Worm (Caenorhabditis elegans) whole organism, L1 larva: ENCODE measurements around the gene sru-7.

Experiments used
- C16A3.4 ChIP-seq: fragments of 150-350 bp; optimal IDR thresholded peaks from 2 replicates; lab custom pipeline; 2014; ENCODE audit warnings: missing biosample characterization, missing genetic modification characterization
- aha-1 ChIP-seq: fragments of 150-350 bp; optimal IDR thresholded peaks from 2 replicates; lab custom pipeline; 2014; ENCODE audit warnings: missing biosample characterization, missing genetic modification characterization
- ama-1 ChIP-seq: fragments of 150-350 bp; optimal IDR thresholded peaks from 2 replicates; lab custom pipeline; 2014
- blmp-1 ChIP-seq: fragments of 150-350 bp; optimal IDR thresholded peaks from 2 replicates; lab custom pipeline; 2014; ENCODE audit warnings: missing biosample characterization, missing genetic modification characterization
- ceh-8 ChIP-seq: fragments of 200-800 bp; sonication (Bioruptor generic); optimal IDR thresholded peaks from 2 replicates; lab custom pipeline; 2018; ENCODE audit warnings: mild to moderate bottlenecking, missing genetic modification characterization, moderate library complexity, missing compliant biosample characterization
- ceh-88 ChIP-seq: fragments of 200-800 bp; sonication (Bioruptor generic); IDR thresholded peaks from 2 replicates; pipeline ENCODE4 v1.3.6; 2022; ENCODE audit warnings: missing genetic modification characterization, missing compliant biosample characterization
- dpl-1 ChIP-seq, 3 experiments: fragments of 150-350 bp in 2 of 3; sonication (generic microtip) in 1 of 3; optimal IDR thresholded peaks; 2 replicates each; lab custom pipeline; 2014 to 2017; ENCODE audit warnings: missing biosample characterization in 3 of 3, missing genetic modification characterization in 3 of 3, missing genetic modification reagents in 3 of 3
- efl-1 ChIP-seq, 4 experiments: fragments of 150-350 bp; optimal IDR thresholded peaks in 3 of 4; peaks in 1 of 4; 1 replicate in 1 of 4; 2 replicates in 3 of 4; lab custom pipeline; 2014; ENCODE audit warnings: missing biosample characterization in 2 of 4, missing genetic modification characterization in 2 of 4, missing genetic modification reagents in 2 of 4
- elt-2 ChIP-seq: sonication (generic microtip); optimal IDR thresholded peaks from 2 replicates; lab custom pipeline; 2016; ENCODE audit warnings: missing genetic modification characterization, mild to moderate bottlenecking, inconsistent platforms, missing compliant biosample characterization, missing genetic modification reagents
- elt-3 ChIP-seq, 6 experiments: fragments of 150-350 bp in 1 of 6; sonication (generic microtip); optimal IDR thresholded peaks; 2 replicates each; lab custom pipeline; 2017 to 2018; ENCODE audit warnings: missing biosample characterization in 6 of 6, missing genetic modification characterization in 6 of 6, inconsistent platforms in 1 of 6
- fkh-10 ChIP-seq: sonication (generic microtip); optimal IDR thresholded peaks from 2 replicates; lab custom pipeline; 2017; ENCODE audit warnings: missing biosample characterization, missing genetic modification reagents, missing genetic modification characterization
- grh-1 ChIP-seq: fragments of 200-800 bp; sonication (Bioruptor generic); IDR thresholded peaks from 2 replicates; pipeline ENCODE4 v1.3.6; 2022; ENCODE audit warnings: missing genetic modification reagents, missing genetic modification characterization, missing compliant biosample characterization
- hpl-2 ChIP-seq: fragments of 150-350 bp; optimal IDR thresholded peaks from 2 replicates; lab custom pipeline; 2014; ENCODE audit warnings: missing biosample characterization, missing genetic modification reagents, missing genetic modification characterization
- irx-1 ChIP-seq: sonication (generic microtip); optimal IDR thresholded peaks from 2 replicates; lab custom pipeline; 2016; ENCODE audit warnings: missing genetic modification characterization, missing compliant biosample characterization
- lin-13 ChIP-seq: fragments of 150-350 bp; optimal IDR thresholded peaks from 2 replicates; lab custom pipeline; 2014; ENCODE audit warnings: missing biosample characterization, missing genetic modification reagents, missing genetic modification characterization
- lin-14 ChIP-seq: fragments of 200-800 bp; sonication (Bioruptor generic); optimal IDR thresholded peaks from 2 replicates; lab custom pipeline; 2018; ENCODE audit warnings: mild to moderate bottlenecking, missing genetic modification characterization, moderate library complexity, missing compliant biosample characterization
- lin-35 ChIP-seq, 2 experiments: fragments of 150-350 bp; optimal IDR thresholded peaks; 2 replicates each; lab custom pipeline; 2014; ENCODE audit warnings: missing biosample characterization in 2 of 2, missing genetic modification characterization in 2 of 2, missing genetic modification reagents in 2 of 2
- lin-39 ChIP-seq: fragments of 150-350 bp; optimal IDR thresholded peaks from 2 replicates; lab custom pipeline; 2014; ENCODE audit warnings: missing biosample characterization, missing genetic modification reagents, missing genetic modification characterization
- lir-3 ChIP-seq: sonication (generic microtip); optimal IDR thresholded peaks from 2 replicates; lab custom pipeline; 2016; ENCODE audit warnings: mild to moderate bottlenecking, missing genetic modification characterization, moderate library complexity, missing compliant biosample characterization; ENCODE audit not compliant: poor library complexity
- lsy-2 ChIP-seq, 2 experiments: fragments of 150-350 bp; optimal IDR thresholded peaks; 2 replicates each; lab custom pipeline; 2014; ENCODE audit warnings: missing biosample characterization in 2 of 2, missing genetic modification characterization in 2 of 2
- mdl-1 ChIP-seq, 2 experiments: fragments of 150-350 bp; optimal IDR thresholded peaks; 2 replicates each; lab custom pipeline; 2014 to 2017; ENCODE audit warnings: missing biosample characterization in 2 of 2, missing genetic modification characterization in 2 of 2, inconsistent platforms in 1 of 2
- mep-1 ChIP-seq: fragments of 150-350 bp; optimal IDR thresholded peaks from 2 replicates; lab custom pipeline; 2014; ENCODE audit warnings: missing biosample characterization, missing genetic modification characterization
- nhr-19 ChIP-seq: fragments of 200-800 bp; sonication (Bioruptor generic); conservative IDR thresholded peaks from 2 replicates; pipeline ENCODE4 v1.3.6; 2022; ENCODE audit warnings: missing genetic modification characterization, missing compliant biosample characterization
- nhr-20 ChIP-seq: sonication (generic microtip); optimal IDR thresholded peaks from 2 replicates; lab custom pipeline; 2016; ENCODE audit warnings: mild to moderate bottlenecking, missing genetic modification characterization, missing compliant biosample characterization
- nhr-28 ChIP-seq: fragments of 150-350 bp; optimal IDR thresholded peaks from 2 replicates; lab custom pipeline; 2014; ENCODE audit warnings: missing biosample characterization, missing genetic modification characterization
- nhr-47 ChIP-seq: sonication (generic microtip); optimal IDR thresholded peaks from 2 replicates; lab custom pipeline; 2016; ENCODE audit warnings: mild to moderate bottlenecking, missing genetic modification characterization, moderate library complexity, missing compliant biosample characterization
- nhr-71 ChIP-seq: sonication (generic microtip); optimal IDR thresholded peaks from 2 replicates; lab custom pipeline; 2016; ENCODE audit warnings: mild to moderate bottlenecking, missing genetic modification characterization, moderate library complexity, missing compliant biosample characterization
- nhr-84 ChIP-seq: sonication (generic microtip); optimal IDR thresholded peaks from 2 replicates; lab custom pipeline; 2017; ENCODE audit warnings: missing biosample characterization, missing genetic modification characterization
- nhr-85 ChIP-seq: sonication (generic microtip); peaks from one replicate; lab custom pipeline; 2016; ENCODE audit warnings: missing genetic modification characterization, inconsistent platforms, missing compliant biosample characterization
- nhr-90 ChIP-seq: sonication (generic microtip); optimal IDR thresholded peaks from 2 replicates; lab custom pipeline; 2016; ENCODE audit warnings: mild to moderate bottlenecking, missing genetic modification characterization, missing compliant biosample characterization; ENCODE audit not compliant: poor library complexity
- pqm-1 ChIP-seq: sonication (generic microtip); optimal IDR thresholded peaks from 3 replicates; lab custom pipeline; 2017; ENCODE audit warnings: missing biosample characterization, missing genetic modification characterization
- rnt-1 ChIP-seq: sonication (generic microtip); optimal IDR thresholded peaks from 2 replicates; lab custom pipeline; 2016; ENCODE audit warnings: mild to moderate bottlenecking, missing genetic modification characterization, moderate library complexity, missing compliant biosample characterization
- snpc-4 ChIP-seq: fragments of 150-350 bp; optimal IDR thresholded peaks from 2 replicates; lab custom pipeline; 2014; ENCODE audit warnings: missing biosample characterization, missing genetic modification characterization
- snu-23 ChIP-seq: sonication (generic microtip); optimal IDR thresholded peaks from 2 replicates; lab custom pipeline; 2016; ENCODE audit warnings: missing genetic modification characterization, missing compliant biosample characterization
- swsn-7 ChIP-seq: sonication (generic microtip); optimal IDR thresholded peaks from 2 replicates; lab custom pipeline; 2016; ENCODE audit warnings: missing genetic modification characterization, missing compliant biosample characterization
- tbx-2 ChIP-seq: sonication (generic microtip); optimal IDR thresholded peaks from 2 replicates; lab custom pipeline; 2016; ENCODE audit warnings: missing genetic modification characterization, missing compliant biosample characterization
- unc-130 ChIP-seq: fragments of 150-350 bp; optimal IDR thresholded peaks from 2 replicates; lab custom pipeline; 2017; ENCODE audit warnings: missing biosample characterization, missing genetic modification characterization, inconsistent platforms
- unc-98 ChIP-seq: fragments of 200-800 bp; sonication (Bioruptor generic); IDR thresholded peaks from 2 replicates; pipeline ENCODE4 v1.3.6; 2022; ENCODE audit warnings: missing genetic modification characterization, missing compliant biosample characterization
- xbp-1 ChIP-seq: sonication (generic microtip); optimal IDR thresholded peaks from 2 replicates; lab custom pipeline; 2016; ENCODE audit warnings: missing genetic modification characterization, missing compliant biosample characterization
- ztf-11 ChIP-seq, 2 experiments: sonication (generic microtip); optimal IDR thresholded peaks; 2 replicates each; lab custom pipeline; 2016 to 2017; ENCODE audit warnings: missing genetic modification characterization in 2 of 2, missing biosample characterization in 1 of 2, missing compliant biosample characterization in 1 of 2

The sru-7 gene

DNA sequence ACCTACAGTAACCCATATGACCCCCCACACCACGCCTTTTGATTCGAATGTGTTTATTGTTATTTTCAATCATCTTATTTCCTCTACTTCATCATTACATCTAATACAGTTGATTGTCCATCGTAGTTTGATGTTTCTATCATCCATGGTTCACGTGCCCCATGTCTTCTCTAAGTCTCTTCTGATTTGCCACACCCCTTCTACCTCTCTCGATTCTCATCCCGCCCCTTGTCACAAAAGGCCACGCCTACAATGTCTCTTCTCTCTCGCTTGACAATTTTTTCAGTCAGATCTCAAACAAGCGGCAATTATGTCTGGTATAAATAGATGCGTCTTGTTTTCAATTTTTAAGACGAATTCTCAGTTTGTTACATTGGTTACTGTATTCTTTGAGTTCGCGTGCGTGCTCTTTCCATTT lies 42.7 kb downstream of the sru-7 start:
- peak; percentile 55 for TF ChIP-seq blmp-1
- TF ChIP-seq nhr-90 (tag; lab: Kevin White, UChicago), result peak; percentile 59
- peak; percentile 43 for TF ChIP-seq rnt-1 (tag; lab: Kevin White, UChicago)
- no peak for TF ChIP-seq ztf-11 (tag; optimal IDR thresholded peaks at IDR 0.05; lab: Kevin White, UChicago)
- TF ChIP-seq swsn-7 (tag; lab: Kevin White, UChicago), result peak; percentile 10
- TF ChIP-seq nhr-28, result no peak
- TF ChIP-seq unc-130, result peak; percentile 43
- peak; percentile 92 for TF ChIP-seq nhr-71 (tag; lab: Kevin White, UChicago)
- 0 out of 2 replicates have a peak, but pooled peaks have one; percentile 23 for TF ChIP-seq ceh-88
- TF ChIP-seq lin-35 (GFP tag; optimal IDR thresholded peaks at IDR 0.05; lab: Kevin White, UChicago), result peak in 1 of 2 experiments; percentile 74
- peak; percentile 31 for TF ChIP-seq C16A3.4
- no peak for TF ChIP-seq lin-39 (tag; lab: Kevin White, UChicago)
- TF ChIP-seq nhr-84, result no peak
- peak; percentile 61 for TF ChIP-seq elt-2 (tag; lab: Kevin White, UChicago)
- 0 out of 2 replicates have a peak, but pooled peaks have one; percentile 14 for TF ChIP-seq grh-1
- peak in 4 of 6 experiments; percentile 21 to 86 (median 62) for TF ChIP-seq elt-3 (tag; optimal IDR thresholded peaks at IDR 0.05; lab: Kevin White, UChicago)
- TF ChIP-seq hpl-2 (GFP tag; lab: Kevin White, UChicago), result no peak
- no peak for TF ChIP-seq snpc-4 (tag; lab: Kevin White, UChicago)
- peak; percentile 21 for TF ChIP-seq nhr-47
- peak; percentile 5 for TF ChIP-seq irx-1 (tag; lab: Kevin White, UChicago)
- TF ChIP-seq snu-23 (GFP tag; lab: Kevin White, UChicago), result peak; percentile 71
- peak; percentile 36 to 93 for TF ChIP-seq mdl-1 (tag; optimal IDR thresholded peaks at IDR 0.05; lab: Kevin White, UChicago)
- peak; percentile 5 for TF ChIP-seq lir-3
- TF ChIP-seq dpl-1 (GFP tag; optimal IDR thresholded peaks at IDR 0.05; lab: Kevin White, UChicago), result peak in 1 of 3 experiments; percentile 8
- no peak for TF ChIP-seq lin-13 (GFP tag; lab: Kevin White, UChicago)
- TF ChIP-seq efl-1 (optimal IDR thresholded peaks at IDR 0.05; lab: Kevin White, UChicago), result peak in 1 of 2 experiments; percentile 9
- no peak for TF ChIP-seq efl-1 (GFP tag; optimal IDR thresholded peaks at IDR 0.05 in 1 of 2; lab: Kevin White, UChicago)
- TF ChIP-seq lsy-2 (tag; optimal IDR thresholded peaks at IDR 0.05; lab: Kevin White, UChicago), result peak; percentile 56 to 57
- TF ChIP-seq nhr-20, result peak; percentile 92
- TF ChIP-seq aha-1 (tag; lab: Kevin White, UChicago), result no peak
- TF ChIP-seq mep-1 (tag; lab: Kevin White, UChicago), result peak; percentile 30
- peak; percentile 94 for TF ChIP-seq nhr-85 (tag; lab: Kevin White, UChicago)
- no peak for TF ChIP-seq fkh-10 (GFP tag; lab: Kevin White, UChicago)
- TF ChIP-seq ceh-8 (GFP tag; lab: Kevin White, UChicago), result no peak
- peak; percentile 18 for TF ChIP-seq ama-1 (lab: Kevin White, UChicago)
- no peak for TF ChIP-seq pqm-1 (tag; lab: Kevin White, UChicago)
- peak; percentile 8 for TF ChIP-seq xbp-1 (tag; lab: Kevin White, UChicago)
- TF ChIP-seq lin-14 (GFP tag; lab: Kevin White, UChicago), result peak; percentile 77
- TF ChIP-seq tbx-2 (tag; lab: Kevin White, UChicago), result peak; percentile 66
- TF ChIP-seq nhr-19 (GFP tag; lab: Robert Waterston, UW), result peak; percentile 67

DNA sequence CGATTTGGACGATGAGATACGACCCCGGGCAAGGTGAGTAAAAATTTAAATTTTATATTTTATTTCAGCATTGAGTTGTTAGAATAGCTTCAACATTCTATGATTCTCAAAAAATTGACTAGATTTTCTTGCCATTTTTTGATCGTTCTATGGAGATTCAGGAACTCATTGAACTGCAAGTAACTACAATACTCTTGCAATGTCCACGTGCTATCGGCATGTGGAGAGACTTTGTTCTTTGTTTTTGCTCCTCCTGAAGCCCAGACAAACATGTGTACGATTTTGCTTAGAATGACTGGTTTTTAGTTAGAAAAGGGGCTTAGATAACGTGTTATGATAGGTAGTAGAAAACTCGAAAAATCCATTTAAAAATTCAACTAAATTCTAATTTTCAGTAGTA lies 43.6 kb downstream of the sru-7 start:
- TF ChIP-seq nhr-19 (GFP tag; lab: Robert Waterston, UW) (peak; percentile 25; the same call in 1 of the 2 replicates), elt-3 (tag; optimal IDR thresholded peaks at IDR 0.05; lab: Kevin White, UChicago) (peak in 1 of 6 experiments; percentile 16), nhr-47 (peak; percentile 10), tbx-2 (tag; lab: Kevin White, UChicago) (peak; percentile 5), lsy-2 (tag; optimal IDR thresholded peaks at IDR 0.05; lab: Kevin White, UChicago) (peak in 1 of 2 experiments; percentile 1), nhr-90 (tag; lab: Kevin White, UChicago) (no peak), nhr-71 (tag; lab: Kevin White, UChicago) (peak; percentile 24), nhr-20 (peak; percentile 37), unc-98 (no peak)
